Fruit fly (Drosophila melanogaster) whole organism, adult: ENCODE measurements around the gene CG13048.

Experiments
- CG11617 ChIP-seq: fragments of 200-800 bp; sonication (Bioruptor generic); optimal IDR thresholded peaks from 2 replicates; lab custom pipeline; 2017; ENCODE audit warnings: mild to moderate bottlenecking, missing biosample characterization, missing genetic modification reagents, missing genetic modification characterization
- CG12768 ChIP-seq: fragments of 200-800 bp; sonication (Bioruptor generic); optimal IDR thresholded peaks from 2 replicates; lab custom pipeline; 2017; ENCODE audit warnings: missing biosample characterization, missing genetic modification characterization, mild to moderate bottlenecking, moderate library complexity, missing genetic modification reagents
- CG14711 ChIP-seq: fragments of 200-800 bp; sonication (Bioruptor generic); optimal IDR thresholded peaks from 2 replicates; lab custom pipeline; 2018; ENCODE audit warnings: missing biosample characterization, mild to moderate bottlenecking, missing genetic modification characterization, moderate library complexity
- CG1620 ChIP-seq: fragments of 200-800 bp; sonication (Bioruptor generic); optimal IDR thresholded peaks from 2 replicates; lab custom pipeline; 2016; ENCODE audit warnings: missing biosample characterization, missing genetic modification characterization
- CG33017 ChIP-seq: fragments of 200-800 bp; sonication (Bioruptor generic); optimal IDR thresholded peaks from 2 replicates; lab custom pipeline; 2018; ENCODE audit warnings: missing biosample characterization, mild to moderate bottlenecking, missing genetic modification characterization, moderate library complexity
- CG5204 ChIP-seq: fragments of 200-800 bp; sonication (Bioruptor generic); optimal IDR thresholded peaks from 2 replicates; lab custom pipeline; 2016; ENCODE audit warnings: missing biosample characterization, missing genetic modification characterization
- CG7045 ChIP-seq: fragments of 200-800 bp; sonication (Bioruptor generic); optimal IDR thresholded peaks from 2 replicates; lab custom pipeline; 2017; ENCODE audit warnings: missing biosample characterization, mild to moderate bottlenecking, missing genetic modification characterization
- CG7101 ChIP-seq: fragments of 200-800 bp; sonication (Bioruptor generic); optimal IDR thresholded peaks from 2 replicates; lab custom pipeline; 2018; ENCODE audit warnings: missing biosample characterization, mild to moderate bottlenecking, missing genetic modification characterization, moderate library complexity
- Clk ChIP-seq: fragments of 200-800 bp; sonication (Bioruptor generic); optimal IDR thresholded peaks from 2 replicates; lab custom pipeline; 2017; ENCODE audit warnings: missing biosample characterization, missing genetic modification characterization
- Crg-1 ChIP-seq: fragments of 200-800 bp; sonication (Bioruptor generic); optimal IDR thresholded peaks from 2 replicates; lab custom pipeline; 2016; ENCODE audit warnings: missing biosample characterization, missing genetic modification characterization
- Hr96 ChIP-seq: fragments of 200-800 bp; sonication (Bioruptor generic); optimal IDR thresholded peaks from 2 replicates; lab custom pipeline; 2016; ENCODE audit warnings: missing biosample characterization, missing genetic modification characterization
- Mnt ChIP-seq: fragments of 200-800 bp; sonication (Bioruptor generic); optimal IDR thresholded peaks from 2 replicates; lab custom pipeline; 2016; ENCODE audit warnings: missing biosample characterization, mild to moderate bottlenecking, missing genetic modification characterization
- bab1 ChIP-seq: fragments of 200-800 bp; sonication (Bioruptor generic); optimal IDR thresholded peaks from 3 replicates; lab custom pipeline; 2019; ENCODE audit warnings: missing biosample characterization, mild to moderate bottlenecking, missing genetic modification characterization, moderate library complexity
- cic ChIP-seq: fragments of 200-800 bp; sonication (Bioruptor generic); optimal IDR thresholded peaks from 2 replicates; lab custom pipeline; 2017; ENCODE audit warnings: missing biosample characterization, mild to moderate bottlenecking, missing genetic modification characterization, moderate library complexity
- cnc ChIP-seq, 2 experiments: fragments of >200 bp; optimal IDR thresholded peaks; 2 replicates each; lab custom pipeline; 2017
- kay ChIP-seq: fragments of 200-800 bp; sonication (Bioruptor generic); peaks from one replicate; lab custom pipeline; 2016; ENCODE audit warnings: missing biosample characterization, missing genetic modification characterization, borderline replicate concordance
- ovo ChIP-seq: fragments of 200-800 bp; sonication (Bioruptor generic); optimal IDR thresholded peaks from 2 replicates; lab custom pipeline; 2016; ENCODE audit warnings: missing biosample characterization, missing genetic modification characterization
- pad ChIP-seq: fragments of 200-800 bp; sonication (Bioruptor generic); optimal IDR thresholded peaks from 3 replicates; lab custom pipeline; 2017; ENCODE audit warnings: missing biosample characterization, missing genetic modification characterization, mild to moderate bottlenecking, moderate library complexity, missing genetic modification reagents
- tj ChIP-seq: fragments of 200-800 bp; sonication (Bioruptor generic); optimal IDR thresholded peaks from 3 replicates; lab custom pipeline; 2017; ENCODE audit warnings: missing biosample characterization, mild to moderate bottlenecking, missing genetic modification characterization, moderate library complexity
- toe ChIP-seq: fragments of 200-800 bp; sonication (Bioruptor generic); optimal IDR thresholded peaks from 2 replicates; lab custom pipeline; 2016; ENCODE audit warnings: missing biosample characterization, missing genetic modification characterization

CG13048 gene

dm6 chr3L:16285346-16285911 is 1.7 kb upstream of the CG13048 start, which contains the start of gene CG13047:
TSS of gene CG13047 (minus strand) at chr3L:16285396.
- TF ChIP-seq Hr96, result no peak
- no peak for TF ChIP-seq ovo
- TF ChIP-seq CG11617, result no peak
- no peak for TF ChIP-seq CG12768 (GFP tag; lab: Kevin White, UChicago)

dm6 chr3L:16281880-16282556 is 1.7 kb downstream of the CG13048 start, which contains the start of gene CG13049:
TSS of gene CG13049 (minus strand) at chr3L:16281930.
- TF ChIP-seq CG12768 (GFP tag; lab: Kevin White, UChicago) (no peak), Hr96 (no peak), Mnt (GFP tag; lab: Kevin White, UChicago) (no peak), cnc (optimal IDR thresholded peaks at IDR 0.05; lab: Kevin White, UChicago) (no peak), CG1620 (no peak), Crg-1 (GFP tag; lab: Kevin White, UChicago) (no peak), Clk (GFP tag; lab: Kevin White, UChicago) (no peak), toe (GFP tag; lab: Kevin White, UChicago) (no peak), CG7045 (no peak), tj (GFP tag; lab: Kevin White, UChicago) (no peak), CG11617 (no peak), CG14711 (tag; lab: Kevin White, UChicago) (no peak)

- TF ChIP-seq CG14711 (tag; lab: Kevin White, UChicago) (no peak), bab1 (GFP tag; lab: Kevin White, UChicago) (no peak), Mnt (GFP tag; lab: Kevin White, UChicago) (no peak), CG1620 (no peak), Crg-1 (GFP tag; lab: Kevin White, UChicago) (no peak), CG7101 (no peak), cnc (optimal IDR thresholded peaks at IDR 0.05; lab: Kevin White, UChicago) (no peak), CG5204 (GFP tag; lab: Kevin White, UChicago) (no peak), tj (GFP tag; lab: Kevin White, UChicago) (no peak), CG33017 (tag; lab: Kevin White, UChicago) (no peak), Hr96 (no peak), CG11617 (no peak), Clk (GFP tag; lab: Kevin White, UChicago) (no peak), CG7045 (no peak), cic (no peak), toe (GFP tag; lab: Kevin White, UChicago) (no peak), ovo (no peak), pad (no peak)
Observed at dm6 chr3L:16279987-16280454, 3.7 kb downstream of the CG13048 start, which contains the start of gene CG13064. TSS of gene CG13064 (plus strand) at chr3L:16280404.

dm6 chr3L:16279171-16279570 is 4.5 kb downstream of the CG13048 start, which contains the start of gene CG13050:
TSS of gene CG13050 (minus strand) at chr3L:16279271.
- no peak for TF ChIP-seq Hr96
- no peak for TF ChIP-seq cnc (optimal IDR thresholded peaks at IDR 0.05; lab: Kevin White, UChicago)
- TF ChIP-seq toe (GFP tag; lab: Kevin White, UChicago), result no peak
- no peak for TF ChIP-seq CG1620
- no peak for TF ChIP-seq CG14711 (tag; lab: Kevin White, UChicago)
- no peak for TF ChIP-seq cic
- no peak for TF ChIP-seq CG11617
- no peak for TF ChIP-seq bab1 (GFP tag; lab: Kevin White, UChicago)
- TF ChIP-seq pad, result no peak
- no peak for TF ChIP-seq CG12768 (GFP tag; lab: Kevin White, UChicago)
- no peak for TF ChIP-seq CG7101
- no peak for TF ChIP-seq CG7045
- TF ChIP-seq Mnt (GFP tag; lab: Kevin White, UChicago), result no peak
- no peak for TF ChIP-seq Clk (GFP tag; lab: Kevin White, UChicago)
- no peak for TF ChIP-seq tj (GFP tag; lab: Kevin White, UChicago)
- no peak for TF ChIP-seq ovo
- no peak for TF ChIP-seq CG33017 (tag; lab: Kevin White, UChicago)
- no peak for TF ChIP-seq kay (GFP tag; lab: Kevin White, UChicago)
- no peak for TF ChIP-seq CG5204 (GFP tag; lab: Kevin White, UChicago)

- TF ChIP-seq CG11617 (no peak), Hr96 (no peak), tj (GFP tag; lab: Kevin White, UChicago) (no peak), Mnt (GFP tag; lab: Kevin White, UChicago) (no peak), Crg-1 (GFP tag; lab: Kevin White, UChicago) (no peak), pad (no peak), bab1 (GFP tag; lab: Kevin White, UChicago) (no peak), CG12768 (GFP tag; lab: Kevin White, UChicago) (no peak), kay (GFP tag; lab: Kevin White, UChicago) (no peak), cic (no peak), Clk (GFP tag; lab: Kevin White, UChicago) (no peak), CG7045 (no peak), CG5204 (GFP tag; lab: Kevin White, UChicago) (no peak), CG33017 (tag; lab: Kevin White, UChicago) (no peak), CG14711 (tag; lab: Kevin White, UChicago) (no peak), cnc (optimal IDR thresholded peaks at IDR 0.05; lab: Kevin White, UChicago) (no peak), ovo (no peak), CG7101 (no peak)
Observed at dm6 chr3L:16277135-16277534, 6.6 kb downstream of the CG13048 start, which contains the start of gene CG13065. TSS of gene CG13065 (plus strand) at chr3L:16277435.
